Worm (Caenorhabditis elegans): ENCODE results near the gene acp-4.

ce11 chrII:8479337-8479736 lies 44.4 kb upstream of the acp-4 start:
- TF ChIP-seq flt-1 (GFP tag; IDR thresholded peaks at IDR 0.05) = no peak
- TF ChIP-seq hmg-4 (GFP tag; optimal IDR thresholded peaks at IDR 0.05) = no peak
- no peak for TF ChIP-seq ama-1 (optimal IDR thresholded peaks at IDR 0.05)
- TF ChIP-seq aly-1 (tag; optimal IDR thresholded peaks at IDR 0.05) = no peak
- no peak for TF ChIP-seq tbx-37 (GFP tag; conservative IDR thresholded peaks at IDR 0.05)
- TF ChIP-seq ets-7 (tag; optimal IDR thresholded peaks at IDR 0.05) = no peak
- TF ChIP-seq sea-1 (GFP tag; conservative IDR thresholded peaks at IDR 0.05) = no peak
- no peak for TF ChIP-seq ceh-36 (tag; optimal IDR thresholded peaks at IDR 0.05)
- no peak for TF ChIP-seq scrt-1 (GFP tag; IDR thresholded peaks at IDR 0.05)
- TF ChIP-seq F13C5.2 (tag; optimal IDR thresholded peaks at IDR 0.05) = no peak
- TF ChIP-seq hnd-1 (tag; optimal IDR thresholded peaks at IDR 0.05) = no peak
- TF ChIP-seq hmbx-1 (tag; optimal IDR thresholded peaks at IDR 0.05) = no peak

Measured in whole organism, early embryonic.